Worm (Caenorhabditis elegans) whole organism, L4 larva: ENCODE data around the gene rrp-8.

ENCODE experiments used
- F10B5.3 ChIP-seq: sonication (generic microtip); optimal IDR thresholded peaks from 2 replicates; lab custom pipeline; 2016; ENCODE audit warnings: mild to moderate bottlenecking, missing genetic modification characterization, missing compliant biosample characterization
- F26F4.8 ChIP-seq: fragments of 200-800 bp; sonication (Bioruptor generic); conservative IDR thresholded peaks from 2 replicates; pipeline ENCODE4 v1.3.6; 2022; ENCODE audit warnings: missing genetic modification characterization, missing compliant biosample characterization
- F37D6.2 ChIP-seq: sonication (generic microtip); optimal IDR thresholded peaks from 2 replicates; lab custom pipeline; 2016; ENCODE audit warnings: mild to moderate bottlenecking, missing genetic modification characterization, missing compliant biosample characterization
- F44E2.7 ChIP-seq: fragments of 200-800 bp; sonication (Bioruptor generic); IDR thresholded peaks from 2 replicates; pipeline ENCODE4 v2.1.2; 2022; ENCODE audit warnings: missing genetic modification characterization, missing compliant biosample characterization
- F49E8.2 ChIP-seq: sonication (generic microtip); optimal IDR thresholded peaks from 2 replicates; lab custom pipeline; 2016; ENCODE audit warnings: missing compliant biosample characterization, mild to moderate bottlenecking, missing genetic modification characterization, borderline replicate concordance
- Y75B8A.6 ChIP-seq: fragments of 200-800 bp; sonication (Bioruptor generic); IDR thresholded peaks from 2 replicates; pipeline ENCODE4 v1.3.6; 2022; ENCODE audit warnings: missing genetic modification reagents, missing genetic modification characterization, missing compliant biosample characterization
- ZK337.2 ChIP-seq: fragments of 200-800 bp; sonication (Bioruptor generic); IDR thresholded peaks from 2 replicates; pipeline ENCODE4 v1.3.6; 2022; ENCODE audit warnings: missing genetic modification reagents, missing genetic modification characterization, missing compliant biosample characterization
- ama-1 ChIP-seq: fragments of 150-350 bp; optimal IDR thresholded peaks from 2 replicates; lab custom pipeline; 2014; ENCODE audit warnings: inconsistent platforms, mixed read lengths
- arid-1 ChIP-seq: fragments of 200-800 bp; sonication (Bioruptor generic); conservative IDR thresholded peaks from 2 replicates; pipeline ENCODE4 v1.3.6; 2022; ENCODE audit warnings: missing genetic modification reagents, missing genetic modification characterization, missing compliant biosample characterization
- attf-4 ChIP-seq: sonication (generic microtip); optimal IDR thresholded peaks from 3 replicates; lab custom pipeline; 2017; ENCODE audit warnings: missing biosample characterization, missing genetic modification characterization
- ceh-82 ChIP-seq: sonication (generic microtip); optimal IDR thresholded peaks from 2 replicates; lab custom pipeline; 2017; ENCODE audit warnings: missing biosample characterization, missing genetic modification characterization
- daf-16 ChIP-seq, 3 experiments: sonication (generic microtip); optimal IDR thresholded peaks; 2 replicates each; lab custom pipeline; 2016 to 2017; ENCODE audit warnings: missing genetic modification characterization in 3 of 3, missing genetic modification reagents in 3 of 3, mild to moderate bottlenecking in 2 of 3, missing compliant biosample characterization in 2 of 3, missing biosample characterization in 1 of 3, moderate library complexity in 1 of 3
- dmd-9 ChIP-seq: fragments of 200-800 bp; sonication (Bioruptor generic); IDR thresholded peaks from 2 replicates; pipeline ENCODE4 v1.3.6; 2022; ENCODE audit warnings: missing genetic modification reagents, missing genetic modification characterization, missing compliant biosample characterization
- dpl-1 ChIP-seq: fragments of 150-350 bp; optimal IDR thresholded peaks from 2 replicates; lab custom pipeline; 2014; ENCODE audit warnings: missing biosample characterization, missing genetic modification reagents, missing genetic modification characterization
- duxl-1 ChIP-seq: sonication (generic microtip); optimal IDR thresholded peaks from 2 replicates; lab custom pipeline; 2016; ENCODE audit warnings: mild to moderate bottlenecking, missing genetic modification characterization, moderate library complexity, missing compliant biosample characterization; ENCODE audit not compliant: poor library complexity
- dve-1 ChIP-seq: sonication (generic microtip); optimal IDR thresholded peaks from 2 replicates; lab custom pipeline; 2017; ENCODE audit warnings: antibody characterized with exemption, mild to moderate bottlenecking, missing genetic modification characterization, missing compliant biosample characterization; ENCODE audit not compliant: insufficient read depth
- egl-43 ChIP-seq: fragments of 200-800 bp; sonication (Bioruptor generic); IDR thresholded peaks from 2 replicates; pipeline ENCODE4 v1.3.6; 2022; ENCODE audit warnings: missing genetic modification reagents, missing genetic modification characterization, missing compliant biosample characterization
- fkh-10 ChIP-seq: fragments of 150-350 bp; optimal IDR thresholded peaks from 2 replicates; lab custom pipeline; 2014; ENCODE audit warnings: missing biosample characterization, missing genetic modification reagents, missing genetic modification characterization
- fos-1 ChIP-seq: fragments of 150-350 bp; optimal IDR thresholded peaks from 2 replicates; lab custom pipeline; 2014; ENCODE audit warnings: missing biosample characterization, missing genetic modification characterization
- gei-8 ChIP-seq: fragments of 200-800 bp; sonication (Bioruptor generic); optimal IDR thresholded peaks from 2 replicates; lab custom pipeline; 2018; ENCODE audit warnings: mild to moderate bottlenecking, missing genetic modification characterization, missing compliant biosample characterization
- lin-13 ChIP-seq: fragments of 150-350 bp; optimal IDR thresholded peaks from 2 replicates; lab custom pipeline; 2014; ENCODE audit warnings: missing biosample characterization, missing genetic modification reagents, missing genetic modification characterization
- lin-39 ChIP-seq: fragments of 150-350 bp; optimal IDR thresholded peaks from 2 replicates; lab custom pipeline; 2014; ENCODE audit warnings: missing biosample characterization, missing genetic modification reagents, missing genetic modification characterization
- lsy-2 ChIP-seq, 2 experiments: fragments of 150-350 bp in 1 of 2; sonication (generic microtip) in 1 of 2; optimal IDR thresholded peaks; 2 replicates each; lab custom pipeline; 2014 to 2017; ENCODE audit warnings: missing biosample characterization in 2 of 2, missing genetic modification characterization in 2 of 2
- madf-5 ChIP-seq, 2 experiments: fragments of 200-800 bp; sonication (Bioruptor generic); IDR thresholded peaks; 2 replicates each; pipeline ENCODE4 v1.3.6; 2022; ENCODE audit warnings: missing compliant biosample characterization in 2 of 2, missing genetic modification characterization in 2 of 2
- mdl-1 ChIP-seq, 2 experiments: fragments of 150-350 bp in 1 of 2; sonication (generic microtip) in 1 of 2; optimal IDR thresholded peaks; 2 replicates each; lab custom pipeline; 2014 to 2017; ENCODE audit warnings: missing biosample characterization in 2 of 2, missing genetic modification characterization in 2 of 2
- mdt-29 ChIP-seq: fragments of 200-800 bp; sonication (Bioruptor generic); IDR thresholded peaks from 2 replicates; pipeline ENCODE4 v1.3.6; 2022; ENCODE audit warnings: missing genetic modification reagents, missing genetic modification characterization, missing compliant biosample characterization
- mxl-2 ChIP-seq: fragments of 200-800 bp; sonication (Bioruptor generic); conservative IDR thresholded peaks from 2 replicates; pipeline ENCODE4 v1.3.6; 2022; ENCODE audit warnings: missing genetic modification reagents, missing genetic modification characterization, missing compliant biosample characterization
- mxl-3 ChIP-seq: fragments of 200-800 bp; sonication (Bioruptor generic); optimal IDR thresholded peaks from 2 replicates; lab custom pipeline; 2018; ENCODE audit warnings: mild to moderate bottlenecking, missing genetic modification characterization, missing compliant biosample characterization
- nhr-10 ChIP-seq: fragments of 150-350 bp; optimal IDR thresholded peaks from 2 replicates; lab custom pipeline; 2014; ENCODE audit warnings: missing biosample characterization, missing genetic modification characterization
- nhr-111 ChIP-seq: fragments of 200-800 bp; sonication (Bioruptor generic); optimal IDR thresholded peaks from 2 replicates; lab custom pipeline; 2018; ENCODE audit warnings: mild to moderate bottlenecking, missing genetic modification characterization, missing compliant biosample characterization
- nhr-28 ChIP-seq: fragments of 150-350 bp; optimal IDR thresholded peaks from 2 replicates; lab custom pipeline; 2014; ENCODE audit warnings: missing biosample characterization, missing genetic modification characterization
- nhr-76 ChIP-seq: fragments of 150-350 bp; optimal IDR thresholded peaks from 2 replicates; lab custom pipeline; 2014; ENCODE audit warnings: missing biosample characterization, missing genetic modification characterization
- nhr-77 ChIP-seq: fragments of 150-350 bp; optimal IDR thresholded peaks from 2 replicates; lab custom pipeline; 2014; ENCODE audit warnings: missing biosample characterization, missing genetic modification characterization
- pha-4 ChIP-seq, 2 experiments: fragments of 150-350 bp in 1 of 2; fragments of 200-800 bp in 1 of 2; sonication (Bioruptor generic) in 1 of 2; IDR thresholded peaks in 1 of 2; optimal IDR thresholded peaks in 1 of 2; 2 replicates each; pipeline versions ENCODE4 v1.3.6 to Lab custom; 2014 to 2022; ENCODE audit warnings: missing genetic modification characterization in 2 of 2, missing genetic modification reagents in 2 of 2, missing biosample characterization in 1 of 2, missing compliant biosample characterization in 1 of 2
- saeg-2 ChIP-seq: fragments of 200-800 bp; sonication (Bioruptor generic); IDR thresholded peaks from 2 replicates; pipeline ENCODE4 v1.3.6; 2022; ENCODE audit warnings: missing genetic modification reagents, missing genetic modification characterization, missing compliant biosample characterization
- sdz-12 ChIP-seq: fragments of 200-800 bp; sonication (Bioruptor generic); optimal IDR thresholded peaks from 2 replicates; lab custom pipeline; 2018; ENCODE audit warnings: mild to moderate bottlenecking, missing genetic modification characterization, missing compliant biosample characterization
- skn-1 ChIP-seq: fragments of 150-350 bp; optimal IDR thresholded peaks from 2 replicates; lab custom pipeline; 2014; ENCODE audit warnings: missing biosample characterization, missing genetic modification characterization
- spr-1 ChIP-seq: sonication (generic microtip); optimal IDR thresholded peaks from 2 replicates; lab custom pipeline; 2016; ENCODE audit warnings: mild to moderate bottlenecking, missing genetic modification characterization, missing compliant biosample characterization
- tag-97 ChIP-seq: fragments of 200-800 bp; sonication (Bioruptor generic); IDR thresholded peaks from 2 replicates; pipeline ENCODE4 v1.3.6; 2022; ENCODE audit warnings: missing genetic modification characterization, missing compliant biosample characterization
- tra-1 ChIP-seq: fragments of 200-800 bp; sonication (Bioruptor generic); IDR thresholded peaks from 2 replicates; pipeline ENCODE4 v1.3.6; 2022; ENCODE audit warnings: missing genetic modification reagents, missing genetic modification characterization, missing compliant biosample characterization
- unc-130 ChIP-seq: sonication (generic microtip); optimal IDR thresholded peaks from 2 replicates; lab custom pipeline; 2016; ENCODE audit warnings: missing genetic modification reagents, missing genetic modification characterization, missing compliant biosample characterization
- unc-39 ChIP-seq: sonication (generic microtip); optimal IDR thresholded peaks from 2 replicates; lab custom pipeline; 2017; ENCODE audit warnings: missing biosample characterization, missing genetic modification characterization
- unc-62 ChIP-seq, 3 experiments: fragments of 150-350 bp in 1 of 3; sonication (generic microtip); optimal IDR thresholded peaks in 2 of 3; peaks in 1 of 3; 1 replicate in 1 of 3; 2 replicates in 2 of 3; lab custom pipeline; 2014 to 2017; ENCODE audit warnings: missing biosample characterization in 3 of 3, missing genetic modification characterization in 3 of 3, missing genetic modification reagents in 3 of 3, missing genotype in 1 of 3
- vab-7 ChIP-seq: fragments of 200-800 bp; sonication (Bioruptor generic); IDR thresholded peaks from 2 replicates; pipeline ENCODE4 v1.3.6; 2022; ENCODE audit warnings: missing genetic modification reagents, missing genetic modification characterization, missing compliant biosample characterization
- zfp-3 ChIP-seq: fragments of 200-800 bp; sonication (Bioruptor generic); conservative IDR thresholded peaks from 2 replicates; pipeline ENCODE4 v1.3.6; 2022; ENCODE audit warnings: missing genetic modification reagents, missing genetic modification characterization, missing compliant biosample characterization
- zip-2 ChIP-seq: fragments of 150-350 bp; optimal IDR thresholded peaks from 2 replicates; lab custom pipeline; 2014; ENCODE audit warnings: missing biosample characterization, missing genetic modification characterization
- ztf-7 ChIP-seq: fragments of 150-350 bp; optimal IDR thresholded peaks from 2 replicates; lab custom pipeline; 2014; ENCODE audit warnings: missing biosample characterization, missing genetic modification characterization

rrp-8 gene

ce11 chrIV:390279-390678 lies 6.1 kb upstream of the rrp-8 start, which contains the start of the genes ears-2 and uncp-18 (continued):
- TF ChIP-seq zfp-3 (GFP tag; lab: Robert Waterston, UW), result peak; percentile 45; the same call in 1 of the 2 replicates
- peak; percentile 43 for TF ChIP-seq fkh-10 (GFP tag; lab: Kevin White, UChicago)
- TF ChIP-seq daf-16 (GFP tag; optimal IDR thresholded peaks at IDR 0.05; lab: Kevin White, UChicago), result peak; percentile 43 to 89
- TF ChIP-seq daf-16 (tag; optimal IDR thresholded peaks at IDR 0.05; lab: Kevin White, UChicago), result peak; percentile 79
- TF ChIP-seq duxl-1 (tag; lab: Kevin White, UChicago), result peak; percentile 94
- no peak for TF ChIP-seq fos-1 (tag; lab: Kevin White, UChicago)
- TF ChIP-seq tag-97 (GFP tag; lab: Robert Waterston, UW), result no peak
- TF ChIP-seq lin-13 (GFP tag; lab: Kevin White, UChicago), result peak; percentile 92
- peak; percentile 87 for TF ChIP-seq dmd-9 (GFP tag; lab: Robert Waterston, UW)
- TF ChIP-seq vab-7 (GFP tag; lab: Robert Waterston, UW), result peak; percentile 98
- peak; percentile 74; the same call in 1 of the 2 replicates for TF ChIP-seq tra-1 (GFP tag; lab: Robert Waterston, UW)
- TF ChIP-seq attf-4 (tag; lab: Kevin White, UChicago), result no peak
- no peak for TF ChIP-seq nhr-76 (tag; lab: Kevin White, UChicago)
- peak; percentile 43 for TF ChIP-seq nhr-10 (tag; lab: Kevin White, UChicago)
- peak; percentile 81; the same call in 1 of the 2 replicates for TF ChIP-seq Y75B8A.6 (GFP tag; lab: Robert Waterston, UW)
- peak; percentile 56 for TF ChIP-seq gei-8 (GFP tag; lab: Kevin White, UChicago)
- TF ChIP-seq F49E8.2 (tag; lab: Kevin White, UChicago), result peak; percentile 55
- TF ChIP-seq nhr-111, result no peak
- peak; percentile 84 to 95 for TF ChIP-seq lsy-2 (tag; optimal IDR thresholded peaks at IDR 0.05; lab: Kevin White, UChicago)
- TF ChIP-seq F26F4.8 (GFP tag; lab: Robert Waterston, UW), result no peak
- peak; percentile 63 for TF ChIP-seq nhr-28 (tag; lab: Kevin White, UChicago)

ce11 chrIV:393409-393930 lies 2.9 kb upstream of the rrp-8 start, which contains the start of the genes T07A9.15 and nog-1:
TSS of gene T07A9.15 (minus strand) at chrIV:393546.
TSS of gene nog-1 (plus strand) at chrIV:393880.
- TF ChIP-seq ceh-82 (tag; lab: Kevin White, UChicago), result no peak
- TF ChIP-seq lin-13 (GFP tag; lab: Kevin White, UChicago), result no peak
- no peak for TF ChIP-seq mdl-1 (tag; optimal IDR thresholded peaks at IDR 0.05; lab: Kevin White, UChicago)
- no peak for TF ChIP-seq mxl-3 (GFP tag; lab: Kevin White, UChicago)
- no peak for TF ChIP-seq mxl-2 (GFP tag; lab: Robert Waterston, UW)
- TF ChIP-seq tra-1 (GFP tag; lab: Robert Waterston, UW), result no peak
- TF ChIP-seq ZK337.2 (GFP tag; lab: Robert Waterston, UW), result no peak
- no peak for TF ChIP-seq F37D6.2 (tag; lab: Kevin White, UChicago)
- no peak for TF ChIP-seq zip-2 (tag; lab: Kevin White, UChicago)
- TF ChIP-seq lin-39 (tag; lab: Kevin White, UChicago), result no peak
- no peak for TF ChIP-seq ama-1 (lab: Kevin White, UChicago)
- TF ChIP-seq gei-8 (GFP tag; lab: Kevin White, UChicago), result no peak
- TF ChIP-seq pha-4 (GFP tag; IDR thresholded peaks at IDR 0.05; lab: Robert Waterston, UW), result 0 out of 2 replicates have a peak, but pooled peaks have one; percentile 28
- peak; percentile 33 for TF ChIP-seq pha-4 (tag; optimal IDR thresholded peaks at IDR 0.05; lab: Kevin White, UChicago)
- TF ChIP-seq unc-130 (GFP tag; lab: Kevin White, UChicago), result no peak
- no peak for TF ChIP-seq unc-39 (tag; lab: Kevin White, UChicago)
- TF ChIP-seq mdt-29 (GFP tag; lab: Robert Waterston, UW), result no peak
- no peak for TF ChIP-seq sdz-12 (GFP tag; lab: Kevin White, UChicago)
- peak; percentile 63 for TF ChIP-seq dpl-1 (GFP tag; lab: Kevin White, UChicago)
- no peak for TF ChIP-seq egl-43 (GFP tag; lab: Robert Waterston, UW)
- TF ChIP-seq arid-1 (GFP tag; lab: Robert Waterston, UW), result 0 out of 2 replicates have a peak, but pooled peaks have one; percentile 19
- TF ChIP-seq vab-7 (GFP tag; lab: Robert Waterston, UW), result 0 out of 2 replicates have a peak, but pooled peaks have one; percentile 22
- TF ChIP-seq ztf-7, result no peak
- TF ChIP-seq dve-1 (tag; lab: Kevin White, UChicago), result peak; percentile 33
- peak; percentile 44 for TF ChIP-seq nhr-77 (tag; lab: Kevin White, UChicago)
- TF ChIP-seq madf-5 (GFP tag; IDR thresholded peaks at IDR 0.05; lab: Robert Waterston, UW), result no peak
- TF ChIP-seq skn-1, result no peak
- no peak for TF ChIP-seq spr-1 (tag; lab: Kevin White, UChicago)
- no peak for TF ChIP-seq saeg-2
- no peak for TF ChIP-seq F10B5.3 (tag; lab: Kevin White, UChicago)
- TF ChIP-seq nhr-28 (tag; lab: Kevin White, UChicago), result no peak
- no peak for TF ChIP-seq F44E2.7 (GFP tag; lab: Robert Waterston, UW)
- no peak for TF ChIP-seq unc-62 (GFP tag; optimal IDR thresholded peaks at IDR 0.05 in 1 of 2; lab: Kevin White, UChicago)
- TF ChIP-seq unc-62 (tag; optimal IDR thresholded peaks at IDR 0.05; lab: Kevin White, UChicago), result no peak
